Worm (Caenorhabditis elegans) whole organism, young adult: ENCODE results near the gene F42E8.1.

Experiments used
- B0261.1 ChIP-seq: sonication (generic microtip); optimal IDR thresholded peaks from 2 replicates; lab custom pipeline; 2016; ENCODE audit warnings: mild to moderate bottlenecking, missing genetic modification characterization, moderate library complexity, missing compliant biosample characterization
- Y53F4B.3 ChIP-seq: fragments of 200-800 bp; sonication (Bioruptor generic); IDR thresholded peaks from 2 replicates; pipeline ENCODE4 v1.3.6; 2022; ENCODE audit warnings: missing genetic modification reagents, missing genetic modification characterization, missing compliant biosample characterization
- ama-1 ChIP-seq, 3 experiments: fragments of 150-350 bp in 1 of 3; sonication (generic microtip) in 2 of 3; optimal IDR thresholded peaks; 2 replicates each; lab custom pipeline; 2014 to 2018; ENCODE audit warnings: missing biosample characterization in 2 of 3, missing genetic modification characterization in 2 of 3, missing genetic modification reagents in 2 of 3
- gei-17 ChIP-seq: fragments of 200-800 bp; sonication (Bioruptor generic); optimal IDR thresholded peaks from 2 replicates; lab custom pipeline; 2018; ENCODE audit warnings: mild to moderate bottlenecking, missing genetic modification characterization, missing compliant biosample characterization
- madf-3 ChIP-seq: fragments of 200-800 bp; sonication (Bioruptor generic); IDR thresholded peaks from 2 replicates; pipeline ENCODE4 v1.3.6; 2022; ENCODE audit warnings: missing genetic modification reagents, missing genetic modification characterization, missing compliant biosample characterization
- nhr-27 ChIP-seq: fragments of 200-800 bp; sonication (Bioruptor generic); optimal IDR thresholded peaks from 2 replicates; lab custom pipeline; 2018; ENCODE audit warnings: mild to moderate bottlenecking, missing genetic modification characterization, moderate library complexity, missing compliant biosample characterization
- nhr-80 ChIP-seq: sonication (generic microtip); optimal IDR thresholded peaks from 2 replicates; lab custom pipeline; 2016; ENCODE audit warnings: missing genetic modification characterization, missing compliant biosample characterization
- unc-62 ChIP-seq: fragments of 150-350 bp; optimal IDR thresholded peaks from 2 replicates; lab custom pipeline; 2014; ENCODE audit warnings: missing biosample characterization, missing genetic modification reagents, missing genetic modification characterization

ce11 chrV:13034604-13035003 lies 27.3 kb upstream of the F42E8.1 start, which contains the start of gene W07G4.7:
- TF ChIP-seq unc-62 (GFP tag; lab: Kevin White, UChicago) (no peak), B0261.1 (tag; lab: Kevin White, UChicago) (no peak), nhr-80 (tag; lab: Kevin White, UChicago) (no peak), madf-3 (no peak), gei-17 (GFP tag; lab: Kevin White, UChicago) (no peak), Y53F4B.3 (GFP tag; lab: Robert Waterston, UW) (no peak), ama-1 (optimal IDR thresholded peaks at IDR 0.05; lab: Kevin White, UChicago) (no peak), ama-1 (GFP tag; optimal IDR thresholded peaks at IDR 0.05; lab: Kevin White, UChicago) (no peak), nhr-27 (tag; lab: Kevin White, UChicago) (no peak)
